Worm (Caenorhabditis elegans) whole organism, late embryonic: ENCODE measurements around the gene M110.8.
A peak's percentile ranks its signal among the peaks of the same experiment; 100 is the strongest.

Experiments used
- C08G9.2 ChIP-seq: sonication (generic microtip); optimal IDR thresholded peaks from 2 replicates; lab custom pipeline; 2016; ENCODE audit warnings: mild to moderate bottlenecking, missing genetic modification characterization, moderate library complexity, missing compliant biosample characterization
- C38D4.7 ChIP-seq: fragments of 200-800 bp; sonication (Bioruptor generic); optimal IDR thresholded peaks from 2 replicates; lab custom pipeline; 2018; ENCODE audit warnings: mild to moderate bottlenecking, missing genetic modification characterization, moderate library complexity, missing compliant biosample characterization
- K09A11.1 ChIP-seq: sonication (generic microtip); optimal IDR thresholded peaks from 2 replicates; lab custom pipeline; 2017; ENCODE audit warnings: antibody characterized with exemption, mild to moderate bottlenecking, missing genetic modification characterization, missing compliant biosample characterization; ENCODE audit not compliant: insufficient read depth
- ahr-1 ChIP-seq: sonication (generic microtip); optimal IDR thresholded peaks from 2 replicates; lab custom pipeline; 2016; ENCODE audit warnings: missing genetic modification characterization, missing compliant biosample characterization
- ceh-19 ChIP-seq: fragments of 200-800 bp; sonication (Bioruptor generic); optimal IDR thresholded peaks from 2 replicates; lab custom pipeline; 2018; ENCODE audit warnings: mild to moderate bottlenecking, missing genetic modification characterization, missing compliant biosample characterization
- ceh-22 ChIP-seq: sonication (generic microtip); optimal IDR thresholded peaks from 2 replicates; lab custom pipeline; 2017; ENCODE audit warnings: missing biosample characterization, missing genetic modification characterization
- ceh-31 ChIP-seq: sonication (generic microtip); optimal IDR thresholded peaks from 2 replicates; lab custom pipeline; 2016; ENCODE audit warnings: missing genetic modification characterization, missing compliant biosample characterization
- ceh-9 ChIP-seq: sonication (generic microtip); optimal IDR thresholded peaks from 2 replicates; lab custom pipeline; 2016; ENCODE audit warnings: mild to moderate bottlenecking, missing genetic modification characterization, inconsistent platforms, missing compliant biosample characterization
- che-1 ChIP-seq: sonication (generic microtip); optimal IDR thresholded peaks from 2 replicates; lab custom pipeline; 2016; ENCODE audit warnings: mild to moderate bottlenecking, missing genetic modification characterization, missing compliant biosample characterization
- elt-2 ChIP-seq: sonication (generic microtip); optimal IDR thresholded peaks from 2 replicates; lab custom pipeline; 2016; ENCODE audit warnings: missing genetic modification reagents, missing genetic modification characterization, missing compliant biosample characterization
- ets-4 ChIP-seq: sonication (generic microtip); optimal IDR thresholded peaks from 2 replicates; lab custom pipeline; 2016; ENCODE audit warnings: missing genetic modification characterization, missing compliant biosample characterization
- eyg-1 ChIP-seq: sonication (generic microtip); optimal IDR thresholded peaks from 2 replicates; lab custom pipeline; 2016; ENCODE audit warnings: missing genotype, missing genetic modification characterization, missing compliant biosample characterization
- fax-1 ChIP-seq: sonication (generic microtip); optimal IDR thresholded peaks from 2 replicates; lab custom pipeline; 2016; ENCODE audit warnings: missing genotype, missing genetic modification characterization, missing compliant biosample characterization
- fkh-10 ChIP-seq: fragments of 150-350 bp; optimal IDR thresholded peaks from 2 replicates; lab custom pipeline; 2014; ENCODE audit warnings: missing biosample characterization, missing genetic modification reagents, missing genetic modification characterization
- gmeb-2 ChIP-seq: sonication (generic microtip); optimal IDR thresholded peaks from 2 replicates; lab custom pipeline; 2016; ENCODE audit warnings: missing genetic modification characterization, inconsistent platforms, missing compliant biosample characterization
- hlh-13 ChIP-seq: fragments of 200-800 bp; sonication (Bioruptor generic); optimal IDR thresholded peaks from 2 replicates; lab custom pipeline; 2018; ENCODE audit warnings: mild to moderate bottlenecking, missing genetic modification characterization, missing compliant biosample characterization
- hlh-6 ChIP-seq: sonication (generic microtip); optimal IDR thresholded peaks from 2 replicates; lab custom pipeline; 2016; ENCODE audit warnings: missing genotype, missing genetic modification characterization, missing compliant biosample characterization
- hlh-8 ChIP-seq: sonication (generic microtip); optimal IDR thresholded peaks from 2 replicates; lab custom pipeline; 2016; ENCODE audit warnings: missing genotype, missing genetic modification characterization, missing compliant biosample characterization
- nfya-1 ChIP-seq: sonication (generic microtip); optimal IDR thresholded peaks from 2 replicates; lab custom pipeline; 2017; ENCODE audit warnings: missing genetic modification characterization, mild to moderate bottlenecking, missing compliant biosample characterization, antibody characterized with exemption, moderate library complexity
- nhr-11 ChIP-seq: fragments of 150-350 bp; optimal IDR thresholded peaks from 2 replicates; lab custom pipeline; 2014; ENCODE audit warnings: missing biosample characterization, missing genetic modification characterization
- nhr-232 ChIP-seq: sonication (generic microtip); optimal IDR thresholded peaks from 2 replicates; lab custom pipeline; 2016; ENCODE audit warnings: missing genetic modification characterization, missing compliant biosample characterization
- npax-4 ChIP-seq: sonication (generic microtip); optimal IDR thresholded peaks from 2 replicates; lab custom pipeline; 2016; ENCODE audit warnings: missing genetic modification characterization, missing compliant biosample characterization
- odd-2 ChIP-seq: sonication (generic microtip); optimal IDR thresholded peaks from 2 replicates; lab custom pipeline; 2017; ENCODE audit warnings: antibody characterized with exemption, mild to moderate bottlenecking, missing genetic modification characterization, missing compliant biosample characterization
- pat-9 ChIP-seq: fragments of 200-800 bp; sonication (Bioruptor generic); optimal IDR thresholded peaks from 2 replicates; lab custom pipeline; 2018; ENCODE audit warnings: mild to moderate bottlenecking, missing genetic modification characterization, moderate library complexity, missing compliant biosample characterization
- pax-1 ChIP-seq: fragments of 150-350 bp; optimal IDR thresholded peaks from 2 replicates; lab custom pipeline; 2014; ENCODE audit warnings: missing biosample characterization, missing genetic modification characterization
- pha-4 ChIP-seq: fragments of 150-350 bp; optimal IDR thresholded peaks from 2 replicates; lab custom pipeline; 2018; ENCODE audit warnings: missing biosample characterization, missing genetic modification reagents, missing genetic modification characterization
- pqm-1 ChIP-seq: sonication (generic microtip); optimal IDR thresholded peaks from 2 replicates; lab custom pipeline; 2016; ENCODE audit warnings: missing genetic modification characterization, missing compliant biosample characterization
- pros-1 ChIP-seq: fragments of 150-350 bp; optimal IDR thresholded peaks from 2 replicates; lab custom pipeline; 2014; ENCODE audit warnings: missing biosample characterization, missing genetic modification reagents, missing genetic modification characterization
- ref-2 ChIP-seq: sonication (generic microtip); optimal IDR thresholded peaks from 2 replicates; lab custom pipeline; 2016; ENCODE audit warnings: missing genetic modification characterization, missing compliant biosample characterization
- sox-2 ChIP-seq: fragments of 200-800 bp; sonication (Bioruptor generic); IDR thresholded peaks from 2 replicates; pipeline ENCODE4 v1.3.6; 2022; ENCODE audit warnings: missing genetic modification reagents, missing genetic modification characterization, missing compliant biosample characterization
- tbx-2 ChIP-seq: sonication (generic microtip); optimal IDR thresholded peaks from 2 replicates; lab custom pipeline; 2016; ENCODE audit warnings: missing genetic modification characterization, missing compliant biosample characterization
- tbx-7 ChIP-seq: sonication (generic microtip); optimal IDR thresholded peaks from 2 replicates; lab custom pipeline; 2016; ENCODE audit warnings: missing genotype, missing genetic modification characterization, missing compliant biosample characterization
- ttx-3 ChIP-seq: sonication (generic microtip); optimal IDR thresholded peaks from 2 replicates; lab custom pipeline; 2016; ENCODE audit warnings: missing genetic modification reagents, missing genetic modification characterization, missing compliant biosample characterization
- unc-86 ChIP-seq: sonication (generic microtip); optimal IDR thresholded peaks from 2 replicates; lab custom pipeline; 2016; ENCODE audit warnings: missing genetic modification characterization, missing compliant biosample characterization
- zip-5 ChIP-seq: sonication (generic microtip); optimal IDR thresholded peaks from 2 replicates; lab custom pipeline; 2016; ENCODE audit warnings: missing genetic modification characterization, missing compliant biosample characterization
- ztf-16 ChIP-seq: sonication (generic microtip); optimal IDR thresholded peaks from 2 replicates; lab custom pipeline; 2017; ENCODE audit warnings: missing genetic modification characterization, missing compliant biosample characterization

M110.8 gene

ce11 chrII:8226475-8226874, 17.1 kb upstream of the M110.8 start:
- peak; percentile 83 for TF ChIP-seq elt-2 (tag; lab: Kevin White, UChicago)
- no peak for TF ChIP-seq C08G9.2 (tag; lab: Kevin White, UChicago)

- TF ChIP-seq nfya-1 (tag; lab: Kevin White, UChicago) (no peak), pax-1 (no peak), ceh-22 (no peak), gmeb-2 (no peak), ets-4 (tag; lab: Kevin White, UChicago) (no peak), fax-1 (tag; lab: Kevin White, UChicago) (no peak), che-1 (tag; lab: Kevin White, UChicago) (no peak), pqm-1 (no peak), tbx-7 (no peak), pat-9 (tag; lab: Kevin White, UChicago) (no peak), elt-2 (tag; lab: Kevin White, UChicago) (no peak), hlh-6 (tag; lab: Kevin White, UChicago) (no peak), ref-2 (tag; lab: Kevin White, UChicago) (no peak), zip-5 (tag; lab: Kevin White, UChicago) (no peak)
These were observed 16.5 kb upstream of the M110.8 start for ce11 chrII:8225914-8226313.

- TF ChIP-seq zip-5 (tag; lab: Kevin White, UChicago): no peak
- TF ChIP-seq K09A11.1: no peak
- no peak for TF ChIP-seq odd-2 (tag; lab: Kevin White, UChicago)
These were observed 16.0 kb upstream of the M110.8 start for ce11 chrII:8225347-8225746.

- TF ChIP-seq C38D4.7 (GFP tag; lab: Kevin White, UChicago) (no peak), ceh-9 (tag; lab: Kevin White, UChicago) (no peak), nhr-232 (tag; lab: Kevin White, UChicago) (no peak), odd-2 (tag; lab: Kevin White, UChicago) (no peak)
These were observed 15.2 kb upstream of the M110.8 start for ce11 chrII:8224623-8225022.

ce11 chrII:8223945-8224344, 14.6 kb upstream of the M110.8 start:
- TF ChIP-seq pros-1 (tag; lab: Kevin White, UChicago) (no peak), pha-4 (tag; lab: Kevin White, UChicago) (no peak), ahr-1 (tag; lab: Kevin White, UChicago) (no peak), C08G9.2 (tag; lab: Kevin White, UChicago) (no peak), ttx-3 (tag; lab: Kevin White, UChicago) (no peak), tbx-2 (tag; lab: Kevin White, UChicago) (no peak), pax-1 (no peak), fkh-10 (no peak), nfya-1 (tag; lab: Kevin White, UChicago) (no peak)

ce11 chrII:8223422-8223821, 14.0 kb upstream of the M110.8 start:
- TF ChIP-seq eyg-1 (tag; lab: Kevin White, UChicago) (no peak), npax-4 (tag; lab: Kevin White, UChicago) (no peak), hlh-8 (tag; lab: Kevin White, UChicago) (no peak), ceh-9 (tag; lab: Kevin White, UChicago) (no peak), hlh-13 (GFP tag; lab: Kevin White, UChicago) (no peak), unc-86 (no peak), ceh-31 (tag; lab: Kevin White, UChicago) (peak; percentile 59), ztf-16 (no peak), ceh-19 (GFP tag; lab: Kevin White, UChicago) (no peak), zip-5 (tag; lab: Kevin White, UChicago) (no peak), K09A11.1 (no peak), sox-2 (GFP tag; lab: Robert Waterston, UW) (peak; percentile 32; the same call in 1 of the 2 replicates), pax-1 (peak; percentile 87), nhr-11 (no peak), pat-9 (tag; lab: Kevin White, UChicago) (no peak), ceh-22 (no peak)
